Worm (Caenorhabditis elegans): ENCODE results near the gene idpb-2.
A peak's percentile ranks its signal among the peaks of the same experiment; 100 is the strongest.

Gene idpb-2

ce11 chrII:5099034-5099433, 29.6 kb upstream of the idpb-2 start:
- TF ChIP-seq zfh-2 (GFP tag; conservative IDR thresholded peaks at IDR 0.05) (no peak), ccch-3 (GFP tag; optimal IDR thresholded peaks at IDR 0.05) (no peak), F33H1.4 (GFP tag; IDR thresholded peaks at IDR 0.05) (no peak), rcor-1 (GFP tag; IDR thresholded peaks at IDR 0.05) (no peak), hrde-1 (tag; optimal IDR thresholded peaks at IDR 0.05; ENCODE audit: borderline replicate concordance) (no peak), athp-1 (tag; optimal IDR thresholded peaks at IDR 0.05) (no peak), akir-1 (GFP tag; optimal IDR thresholded peaks at IDR 0.05) (no peak), lag-1 (GFP tag; IDR thresholded peaks at IDR 0.05) (no peak), let-607 (tag; optimal IDR thresholded peaks at IDR 0.05) (no peak)

ce11 chrII:5097463-5097862, 28.0 kb upstream of the idpb-2 start:
- TF ChIP-seq egrh-3 (GFP tag; IDR thresholded peaks at IDR 0.05): peak; percentile 92

ce11 chrII:5093945-5094344, 24.5 kb upstream of the idpb-2 start, which contains the start of gene C04G6.13:
C04G6.13 (plus strand) TSS chrII:5094245.
- TF ChIP-seq zim-3 (tag; optimal IDR thresholded peaks at IDR 0.05) (no peak), D2030.7 (GFP tag; IDR thresholded peaks at IDR 0.05) (no peak), ceh-79 (tag; optimal IDR thresholded peaks at IDR 0.05) (no peak), rpc-1 (optimal IDR thresholded peaks at IDR 0.05) (no peak), rpc-1 (tag; optimal IDR thresholded peaks at IDR 0.05) (no peak), hsf-1 (GFP tag; IDR thresholded peaks at IDR 0.05) (no peak), C06A6.2 (GFP tag; conservative IDR thresholded peaks at IDR 0.05) (no peak), lin-26 (GFP tag; IDR thresholded peaks at IDR 0.05) (no peak), hlh-12 (tag; optimal IDR thresholded peaks at IDR 0.05) (no peak), ztf-25 (GFP tag; IDR thresholded peaks at IDR 0.05) (no peak), madf-10 (tag; optimal IDR thresholded peaks at IDR 0.05) (no peak), nhr-90 (tag; optimal IDR thresholded peaks at IDR 0.05) (no peak)

ce11 chrII:5092362-5093281, 23.2 kb upstream of the idpb-2 start, which contains the start of gene C04G6.2:
C04G6.2 (plus strand) TSS chrII:5093231.
- TF ChIP-seq hmg-1.2 (GFP tag; IDR thresholded peaks at IDR 0.05) (peak; percentile 92; the same call in 1 of the 2 replicates), zim-3 (tag; optimal IDR thresholded peaks at IDR 0.05) (no peak), nhr-90 (tag; optimal IDR thresholded peaks at IDR 0.05) (no peak), rcor-1 (GFP tag; IDR thresholded peaks at IDR 0.05) (no peak), nhr-80 (tag; optimal IDR thresholded peaks at IDR 0.05) (peak; percentile 52), F22D6.2 (tag; optimal IDR thresholded peaks at IDR 0.05) (no peak), attf-5 (GFP tag; optimal IDR thresholded peaks at IDR 0.05) (peak; percentile 56), pha-4 (tag; optimal IDR thresholded peaks at IDR 0.05) (peak; percentile 48)

- TF ChIP-seq snpc-4 (GFP tag; optimal IDR thresholded peaks at IDR 0.05): no peak
- TF ChIP-seq snpc-4 (tag; optimal IDR thresholded peaks at IDR 0.05): peak in 1 of 4 experiments; percentile 7
- TF ChIP-seq snpc-1.3 (tag; optimal IDR thresholded peaks at IDR 0.05; ENCODE audit: insufficient read depth): peak; percentile 43
- no peak for TF ChIP-seq ekl-4 (GFP tag; IDR thresholded peaks at IDR 0.05)
- TF ChIP-seq snpc-1.1 (tag; optimal IDR thresholded peaks at IDR 0.05; ENCODE audit: insufficient read depth): peak; percentile 43
- peak; percentile 93 for TF ChIP-seq xnd-1 (tag; optimal IDR thresholded peaks at IDR 0.05)
- peak; percentile 49 for TF ChIP-seq dpl-1 (GFP tag; optimal IDR thresholded peaks at IDR 0.05)
- peak; percentile 89 for TF ChIP-seq ceh-91 (GFP tag; IDR thresholded peaks at IDR 0.05)
- peak; percentile 96 for TF ChIP-seq madf-6 (GFP tag; IDR thresholded peaks at IDR 0.05)
- peak; percentile 60 for TF ChIP-seq D2030.7 (GFP tag; IDR thresholded peaks at IDR 0.05)
- TF ChIP-seq rec-8 (tag; optimal IDR thresholded peaks at IDR 0.05): no peak
- peak; percentile 76 for TF ChIP-seq snpc-3.4 (tag; optimal IDR thresholded peaks at IDR 0.05)
- TF ChIP-seq unc-130 (GFP tag; optimal IDR thresholded peaks at IDR 0.05): peak; percentile 3
- no peak for TF ChIP-seq hlh-12 (tag; optimal IDR thresholded peaks at IDR 0.05)
- TF ChIP-seq die-1 (tag; optimal IDR thresholded peaks at IDR 0.05): no peak
Observed at ce11 chrII:5091640-5092243, 22.3 kb upstream of the idpb-2 start, which contains the start of gene pld-1. pld-1 (minus strand) TSS chrII:5091690.

All from whole organism, young adult.